Worm (Caenorhabditis elegans) whole organism, L4/young adult: ENCODE measurements around the gene F22B3.5.

ENCODE experiments used
- W03F9.2 ChIP-seq: fragments of 150-350 bp; optimal IDR thresholded peaks from 2 replicates; lab custom pipeline; 2014; ENCODE audit warnings: missing biosample characterization, missing genetic modification characterization
- dao-5 ChIP-seq: sonication (generic microtip); optimal IDR thresholded peaks from 2 replicates; lab custom pipeline; 2016; ENCODE audit warnings: missing genotype, missing genetic modification characterization, moderate library complexity, missing compliant biosample characterization
- him-1 ChIP-seq: sonication (generic microtip); optimal IDR thresholded peaks from 2 replicates; lab custom pipeline; 2016; ENCODE audit warnings: missing genotype, missing genetic modification reagents, missing genetic modification characterization, missing compliant biosample characterization

- no peak for TF ChIP-seq him-1 (tag; lab: Kevin White, UChicago)
- no peak for TF ChIP-seq W03F9.2
- TF ChIP-seq dao-5 (tag; lab: Kevin White, UChicago), result no peak
Observed at ce11 chrIV:11410084-11410483, 6.5 kb downstream of the F22B3.5 start, which contains the start of gene gfat-2.
